Worm (Caenorhabditis elegans): ENCODE measurements around the gene hacl-1.

ce11 chrII:11518184-11518583 is 25.4 kb upstream of the hacl-1 start, which contains the start of gene B0334.10:
- TF ChIP-seq ama-1 (optimal IDR thresholded peaks at IDR 0.05) = no peak
- TF ChIP-seq nhr-12 (tag; optimal IDR thresholded peaks at IDR 0.05) = no peak
- TF ChIP-seq elt-3 (tag; optimal IDR thresholded peaks at IDR 0.05) = no peak
- no peak for TF ChIP-seq snu-23 (GFP tag; optimal IDR thresholded peaks at IDR 0.05)
- TF ChIP-seq swsn-7 (tag; optimal IDR thresholded peaks at IDR 0.05) = no peak
- TF ChIP-seq pax-3 (tag; optimal IDR thresholded peaks at IDR 0.05) = no peak
- TF ChIP-seq skn-1 (tag; optimal IDR thresholded peaks at IDR 0.05) = no peak
- no peak for TF ChIP-seq ceh-63 (GFP tag; optimal IDR thresholded peaks at IDR 0.05)
- TF ChIP-seq sptf-1 (tag; optimal IDR thresholded peaks at IDR 0.05) = no peak
- TF ChIP-seq snpc-4 (tag; optimal IDR thresholded peaks at IDR 0.05) = no peak
- no peak for TF ChIP-seq nhr-77 (tag; optimal IDR thresholded peaks at IDR 0.05)
- TF ChIP-seq nhr-28 (tag; optimal IDR thresholded peaks at IDR 0.05) = no peak
- no peak for TF ChIP-seq elt-2 (tag; optimal IDR thresholded peaks at IDR 0.05)
- no peak for TF ChIP-seq tbx-2 (tag; optimal IDR thresholded peaks at IDR 0.05)
